Worm (Caenorhabditis elegans): ENCODE results near the gene gcy-22.
A peak's percentile ranks its signal among the peaks of the same experiment; 100 is the strongest.

gcy-22 gene

DNA sequence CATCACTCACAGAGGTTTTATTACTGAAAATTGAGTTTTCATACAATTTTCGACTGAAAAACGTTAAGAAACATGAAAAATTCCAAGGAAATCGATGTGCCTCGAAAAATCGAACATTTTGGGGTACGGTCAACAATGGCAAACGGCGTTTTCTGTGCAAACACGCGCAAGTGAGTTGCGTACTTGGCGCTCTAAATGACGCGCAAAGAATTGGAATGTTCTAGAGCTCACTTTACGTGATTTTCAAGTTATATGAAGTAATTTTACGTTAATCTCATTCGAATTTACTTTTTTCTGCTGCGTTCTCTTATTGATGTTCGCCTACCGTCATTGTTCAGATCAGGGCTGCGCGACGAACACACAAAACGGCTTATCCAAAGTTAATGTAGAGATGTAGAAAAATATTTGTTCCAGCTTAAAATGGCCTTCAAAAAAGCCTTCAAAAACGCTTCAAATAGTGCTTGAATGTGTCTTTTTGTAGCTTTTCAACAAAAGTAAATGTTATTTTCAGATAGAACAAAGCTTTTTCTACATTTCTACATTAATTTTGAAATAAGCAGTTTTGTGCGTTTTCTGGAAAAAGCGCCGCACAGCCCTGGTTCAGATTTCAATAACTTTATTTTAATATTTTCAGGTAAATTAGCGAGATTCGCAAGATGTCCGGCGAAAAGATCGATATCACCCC lies 20.8 kb upstream of the gcy-22 start, which contains the start of the genes F31D4.2 and fkb-6:
TSS of gene F31D4.2 (minus strand) at position 23 of the 685 bp plus-strand sequence.
TSS of gene fkb-6 (plus strand) at position 635 of the 685 bp plus-strand sequence.
- TF ChIP-seq ceh-16 (tag; optimal IDR thresholded peaks at IDR 0.05) (no peak), skn-1 (tag; optimal IDR thresholded peaks at IDR 0.05) (no peak), F13H6.1 (tag; optimal IDR thresholded peaks at IDR 0.05) (peak; percentile 64), unc-62 (GFP tag; optimal IDR thresholded peaks at IDR 0.05) (no peak), R02D3.7 (tag; optimal IDR thresholded peaks at IDR 0.05) (no peak), sma-9 (GFP tag; optimal IDR thresholded peaks at IDR 0.05) (peak; percentile 58), sma-9 (tag; optimal IDR thresholded peaks at IDR 0.05) (no peak), elt-3 (tag; optimal IDR thresholded peaks at IDR 0.05) (no peak), nhr-237 (tag; optimal IDR thresholded peaks at IDR 0.05) (no peak), gmeb-1 (tag; optimal IDR thresholded peaks at IDR 0.05) (peak; percentile 69), ama-1 (optimal IDR thresholded peaks at IDR 0.05) (peak; percentile 81), ztf-11 (tag; optimal IDR thresholded peaks at IDR 0.05) (no peak), egl-27 (tag; optimal IDR thresholded peaks at IDR 0.05) (peak; percentile 30), crh-2 (tag; optimal IDR thresholded peaks at IDR 0.05) (peak; percentile 77), snpc-4 (tag; optimal IDR thresholded peaks at IDR 0.05) (peak; percentile 56), nhr-6 (tag; optimal IDR thresholded peaks at IDR 0.05) (no peak), ZK546.5 (tag; optimal IDR thresholded peaks at IDR 0.05) (no peak), mbf-1 (tag; optimal IDR thresholded peaks at IDR 0.05) (no peak), Y55F3AM.14 (GFP tag; optimal IDR thresholded peaks at IDR 0.05) (no peak), ztf-4 (tag; optimal IDR thresholded peaks at IDR 0.05) (peak; percentile 62), nhr-25 (tag; optimal IDR thresholded peaks at IDR 0.05) (peak; percentile 22), sma-3 (GFP tag; optimal IDR thresholded peaks at IDR 0.05) (peak; percentile 75), C34F6.9 (tag; optimal IDR thresholded peaks at IDR 0.05) (peak; percentile 93), sem-4 (tag; optimal IDR thresholded peaks at IDR 0.05) (peak; percentile 1), nhr-21 (tag; optimal IDR thresholded peaks at IDR 0.05) (peak; percentile 21), lsy-2 (tag; optimal IDR thresholded peaks at IDR 0.05) (peak; percentile 93 to 98), lin-13 (GFP tag; optimal IDR thresholded peaks at IDR 0.05) (peak; percentile 62), peb-1 (tag; optimal IDR thresholded peaks at IDR 0.05) (no peak), ztf-1 (GFP tag; conservative IDR thresholded peaks at IDR 0.05) (no peak), unc-55 (GFP tag; optimal IDR thresholded peaks at IDR 0.05) (peak; percentile 92), nhr-12 (tag; optimal IDR thresholded peaks at IDR 0.05) (no peak), lin-39 (tag; optimal IDR thresholded peaks at IDR 0.05) (no peak), aly-2 (tag; optimal IDR thresholded peaks at IDR 0.05) (no peak), nhr-10 (tag; optimal IDR thresholded peaks at IDR 0.05) (no peak), nhr-23 (tag; optimal IDR thresholded peaks at IDR 0.05) (no peak), lin-11 (tag; optimal IDR thresholded peaks at IDR 0.05) (peak; percentile 54), dmd-4 (tag; optimal IDR thresholded peaks at IDR 0.05) (no peak), mdl-1 (tag; optimal IDR thresholded peaks at IDR 0.05) (no peak), fos-1 (tag; optimal IDR thresholded peaks at IDR 0.05) (peak; percentile 41), mab-5 (tag; optimal IDR thresholded peaks at IDR 0.05) (peak; percentile 33), elt-1 (tag; optimal IDR thresholded peaks at IDR 0.05) (no peak), nhr-11 (tag; optimal IDR thresholded peaks at IDR 0.05) (no peak), zag-1 (tag; optimal IDR thresholded peaks at IDR 0.05) (peak; percentile 25), nhr-129 (tag; optimal IDR thresholded peaks at IDR 0.05) (peak; percentile 83), nhr-77 (tag; optimal IDR thresholded peaks at IDR 0.05) (no peak)

DNA sequence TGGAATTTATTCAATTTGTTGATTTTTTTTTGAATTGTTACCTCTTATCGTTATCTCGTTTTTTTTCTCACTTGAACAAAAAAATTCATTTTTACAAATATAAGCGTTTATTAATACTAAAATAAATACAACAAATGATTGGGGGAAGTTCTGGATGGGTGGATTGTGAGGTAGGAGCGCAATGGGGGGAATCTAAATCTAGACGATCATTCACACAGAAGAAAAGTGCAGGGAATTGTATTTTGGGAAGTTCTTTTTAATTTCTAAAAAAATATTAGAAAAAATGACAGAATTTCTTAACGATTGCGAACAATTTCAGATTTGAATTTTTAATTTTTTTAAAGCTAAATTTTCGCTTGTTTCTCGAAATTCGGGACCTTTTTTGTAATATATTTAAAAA lies 16.6 kb upstream of the gcy-22 start:
- TF ChIP-seq nhr-77 (tag; optimal IDR thresholded peaks at IDR 0.05) (no peak), ztf-11 (tag; optimal IDR thresholded peaks at IDR 0.05) (no peak), nhr-6 (tag; optimal IDR thresholded peaks at IDR 0.05) (no peak), elt-1 (tag; optimal IDR thresholded peaks at IDR 0.05) (no peak), nhr-237 (tag; optimal IDR thresholded peaks at IDR 0.05) (no peak), unc-62 (GFP tag; optimal IDR thresholded peaks at IDR 0.05) (no peak), alr-1 (tag; optimal IDR thresholded peaks at IDR 0.05) (no peak), crh-2 (tag; optimal IDR thresholded peaks at IDR 0.05) (no peak), nhr-129 (tag; optimal IDR thresholded peaks at IDR 0.05) (no peak), R02D3.7 (tag; optimal IDR thresholded peaks at IDR 0.05) (no peak), ceh-82 (tag; optimal IDR thresholded peaks at IDR 0.05) (no peak), sem-4 (tag; optimal IDR thresholded peaks at IDR 0.05) (no peak), blmp-1 (tag; optimal IDR thresholded peaks at IDR 0.05; ENCODE audit: insufficient read depth) (no peak), lin-13 (GFP tag; optimal IDR thresholded peaks at IDR 0.05) (no peak)

All from whole organism, L2 larva.